Fruit fly (Drosophila melanogaster) whole organism, adult: Measurements from ENCODE around the gene cDIP.

Source experiments
- CG11617 ChIP-seq: fragments of 200-800 bp; sonication (Bioruptor generic); optimal IDR thresholded peaks from 2 replicates; lab custom pipeline; 2017; ENCODE audit warnings: mild to moderate bottlenecking, missing biosample characterization, missing genetic modification reagents, missing genetic modification characterization
- CG12768 ChIP-seq: fragments of 200-800 bp; sonication (Bioruptor generic); optimal IDR thresholded peaks from 2 replicates; lab custom pipeline; 2017; ENCODE audit warnings: missing biosample characterization, missing genetic modification characterization, mild to moderate bottlenecking, moderate library complexity, missing genetic modification reagents
- CG1620 ChIP-seq: fragments of 200-800 bp; sonication (Bioruptor generic); optimal IDR thresholded peaks from 2 replicates; lab custom pipeline; 2016; ENCODE audit warnings: missing biosample characterization, missing genetic modification characterization
- CG5204 ChIP-seq: fragments of 200-800 bp; sonication (Bioruptor generic); optimal IDR thresholded peaks from 2 replicates; lab custom pipeline; 2016; ENCODE audit warnings: missing biosample characterization, missing genetic modification characterization
- CG7045 ChIP-seq: fragments of 200-800 bp; sonication (Bioruptor generic); optimal IDR thresholded peaks from 2 replicates; lab custom pipeline; 2017; ENCODE audit warnings: missing biosample characterization, mild to moderate bottlenecking, missing genetic modification characterization
- CG7101 ChIP-seq: fragments of 200-800 bp; sonication (Bioruptor generic); optimal IDR thresholded peaks from 2 replicates; lab custom pipeline; 2018; ENCODE audit warnings: missing biosample characterization, mild to moderate bottlenecking, missing genetic modification characterization, moderate library complexity
- Crg-1 ChIP-seq: fragments of 200-800 bp; sonication (Bioruptor generic); optimal IDR thresholded peaks from 2 replicates; lab custom pipeline; 2016; ENCODE audit warnings: missing biosample characterization, missing genetic modification characterization
- Hr96 ChIP-seq: fragments of 200-800 bp; sonication (Bioruptor generic); optimal IDR thresholded peaks from 2 replicates; lab custom pipeline; 2016; ENCODE audit warnings: missing biosample characterization, missing genetic modification characterization
- Mnt ChIP-seq: fragments of 200-800 bp; sonication (Bioruptor generic); optimal IDR thresholded peaks from 2 replicates; lab custom pipeline; 2016; ENCODE audit warnings: missing biosample characterization, mild to moderate bottlenecking, missing genetic modification characterization
- bab1 ChIP-seq: fragments of 200-800 bp; sonication (Bioruptor generic); optimal IDR thresholded peaks from 3 replicates; lab custom pipeline; 2019; ENCODE audit warnings: missing biosample characterization, mild to moderate bottlenecking, missing genetic modification characterization, moderate library complexity
- cic ChIP-seq: fragments of 200-800 bp; sonication (Bioruptor generic); optimal IDR thresholded peaks from 2 replicates; lab custom pipeline; 2017; ENCODE audit warnings: missing biosample characterization, mild to moderate bottlenecking, missing genetic modification characterization, moderate library complexity
- cnc ChIP-seq, 2 experiments: fragments of >200 bp; optimal IDR thresholded peaks; 2 replicates each; lab custom pipeline; 2017
- kay ChIP-seq: fragments of 200-800 bp; sonication (Bioruptor generic); peaks from one replicate; lab custom pipeline; 2016; ENCODE audit warnings: missing biosample characterization, missing genetic modification characterization, borderline replicate concordance
- toe ChIP-seq: fragments of 200-800 bp; sonication (Bioruptor generic); optimal IDR thresholded peaks from 2 replicates; lab custom pipeline; 2016; ENCODE audit warnings: missing biosample characterization, missing genetic modification characterization

DNA sequence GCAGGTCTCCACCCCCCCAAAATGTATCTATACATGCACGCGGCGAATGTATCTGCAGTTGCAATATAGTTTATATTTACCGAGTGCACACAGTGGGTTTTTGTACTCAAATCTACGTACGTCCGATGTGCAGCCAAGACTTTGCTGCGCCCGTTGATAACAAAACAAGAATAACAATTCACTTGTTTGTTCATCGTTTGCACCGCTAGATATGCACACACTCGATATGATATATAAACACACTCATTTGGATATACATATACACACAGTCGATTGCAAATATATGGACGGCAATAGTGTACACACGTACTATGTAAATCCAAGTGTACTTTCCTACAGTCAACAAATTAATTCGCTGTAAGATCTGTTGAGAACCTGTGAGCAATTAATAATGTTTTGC lies 32.9 kb upstream of the cDIP start:
- peak; percentile 66 for TF ChIP-seq Crg-1 (GFP tag; lab: Kevin White, UChicago)
- TF ChIP-seq CG12768 (GFP tag; lab: Kevin White, UChicago): peak; percentile 90
- peak; percentile 89 for TF ChIP-seq kay (GFP tag; lab: Kevin White, UChicago)
- peak; percentile 48 for TF ChIP-seq Mnt
- TF ChIP-seq CG7101 (tag; lab: Kevin White, UChicago): peak; percentile 71
- TF ChIP-seq CG1620: peak; percentile 3
- TF ChIP-seq CG5204 (GFP tag; lab: Kevin White, UChicago): no peak
- TF ChIP-seq Hr96: peak; percentile 68
- peak; percentile 94 for TF ChIP-seq cic (GFP tag; lab: Kevin White, UChicago)
- no peak for TF ChIP-seq bab1
- peak; percentile 61 for TF ChIP-seq CG11617 (GFP tag; lab: Kevin White, UChicago)
- TF ChIP-seq toe (GFP tag; lab: Kevin White, UChicago): peak; percentile 64
- peak; percentile 88 for TF ChIP-seq CG7045 (GFP tag; lab: Kevin White, UChicago)
- TF ChIP-seq cnc (optimal IDR thresholded peaks at IDR 0.05; lab: Kevin White, UChicago): no peak
